Worm (Caenorhabditis elegans) whole organism, mixed stage, embryonic: ENCODE measurements around the gene pot-2.

Experiments used
- M03D4.4 ChIP-seq: sonication (generic microtip); optimal IDR thresholded peaks from 2 replicates; lab custom pipeline; 2017; ENCODE audit warnings: mild to moderate bottlenecking, missing genetic modification characterization, missing compliant biosample characterization
- bed-3 ChIP-seq: fragments of 200-800 bp; sonication (Bioruptor generic); optimal IDR thresholded peaks from 3 replicates; lab custom pipeline; 2018; ENCODE audit warnings: mild to moderate bottlenecking, missing genetic modification characterization, moderate library complexity, missing compliant biosample characterization
- blmp-1 ChIP-seq: fragments of 150-350 bp; optimal IDR thresholded peaks from 2 replicates; lab custom pipeline; 2014; ENCODE audit warnings: missing biosample characterization, missing genetic modification characterization
- ceh-83 ChIP-seq: fragments of 200-800 bp; sonication (Bioruptor generic); optimal IDR thresholded peaks from 2 replicates; lab custom pipeline; 2018; ENCODE audit warnings: mild to moderate bottlenecking, missing genetic modification characterization, missing compliant biosample characterization
- ces-1 ChIP-seq: fragments of 150-350 bp; optimal IDR thresholded peaks from 2 replicates; lab custom pipeline; 2014; ENCODE audit warnings: missing biosample characterization, missing genetic modification reagents, missing genetic modification characterization
- cnd-1 ChIP-seq: fragments of 200-800 bp; sonication (Bioruptor generic); optimal IDR thresholded peaks from 2 replicates; lab custom pipeline; 2018; ENCODE audit warnings: mild to moderate bottlenecking, missing genetic modification characterization, missing compliant biosample characterization
- drap-1 ChIP-seq: fragments of 200-800 bp; sonication (Bioruptor generic); optimal IDR thresholded peaks from 3 replicates; lab custom pipeline; 2018; ENCODE audit warnings: mild to moderate bottlenecking, missing genetic modification characterization, missing compliant biosample characterization
- elt-1 ChIP-seq: sonication (generic microtip); optimal IDR thresholded peaks from 2 replicates; lab custom pipeline; 2017; ENCODE audit warnings: missing genetic modification characterization, mild to moderate bottlenecking, missing compliant biosample characterization, antibody characterized with exemption, moderate library complexity, borderline replicate concordance; ENCODE audit not compliant: insufficient read depth
- elt-3 ChIP-seq: fragments of 150-350 bp; optimal IDR thresholded peaks from 2 replicates; lab custom pipeline; 2014; ENCODE audit warnings: missing biosample characterization, missing genetic modification characterization
- flh-1 ChIP-seq: fragments of 200-800 bp; sonication (Bioruptor generic); optimal IDR thresholded peaks from 2 replicates; lab custom pipeline; 2018; ENCODE audit warnings: mild to moderate bottlenecking, missing genetic modification characterization, moderate library complexity, missing compliant biosample characterization
- hlh-1 ChIP-seq: fragments of 150-350 bp; optimal IDR thresholded peaks from 2 replicates; lab custom pipeline; 2014; ENCODE audit warnings: missing biosample characterization, missing genetic modification reagents, missing genetic modification characterization
- lin-13 ChIP-seq: fragments of 150-350 bp; optimal IDR thresholded peaks from 2 replicates; lab custom pipeline; 2014; ENCODE audit warnings: missing biosample characterization, missing genetic modification characterization
- lin-32 ChIP-seq: fragments of 200-800 bp; sonication (Bioruptor generic); optimal IDR thresholded peaks from 2 replicates; lab custom pipeline; 2018; ENCODE audit warnings: mild to moderate bottlenecking, missing genetic modification characterization, missing compliant biosample characterization
- lsy-2 ChIP-seq: fragments of 150-350 bp; optimal IDR thresholded peaks from 2 replicates; lab custom pipeline; 2014; ENCODE audit warnings: missing biosample characterization, missing genetic modification characterization
- mab-5 ChIP-seq: fragments of 150-350 bp; optimal IDR thresholded peaks from 2 replicates; lab custom pipeline; 2014; ENCODE audit warnings: missing biosample characterization, missing genetic modification characterization
- mep-1 ChIP-seq: fragments of 150-350 bp; optimal IDR thresholded peaks from 2 replicates; lab custom pipeline; 2017; ENCODE audit warnings: missing biosample characterization, missing genetic modification reagents, missing genetic modification characterization, inconsistent platforms
- mls-2 ChIP-seq: sonication (generic microtip); optimal IDR thresholded peaks from 2 replicates; lab custom pipeline; 2016; ENCODE audit warnings: mild to moderate bottlenecking, missing genetic modification characterization, moderate library complexity, missing compliant biosample characterization
- nhr-12 ChIP-seq: fragments of 150-350 bp; optimal IDR thresholded peaks from 2 replicates; lab custom pipeline; 2014; ENCODE audit warnings: missing biosample characterization, missing genetic modification characterization
- nhr-2 ChIP-seq: fragments of 150-350 bp; optimal IDR thresholded peaks from 2 replicates; lab custom pipeline; 2014; ENCODE audit warnings: missing biosample characterization, missing genetic modification characterization
- nhr-237 ChIP-seq: fragments of 150-350 bp; optimal IDR thresholded peaks from 2 replicates; lab custom pipeline; 2014; ENCODE audit warnings: missing biosample characterization, missing genetic modification characterization
- nhr-28 ChIP-seq: fragments of 150-350 bp; optimal IDR thresholded peaks from 2 replicates; lab custom pipeline; 2014; ENCODE audit warnings: missing biosample characterization, missing genetic modification characterization
- nhr-76 ChIP-seq: sonication (generic microtip); optimal IDR thresholded peaks from 2 replicates; lab custom pipeline; 2017; ENCODE audit warnings: missing biosample characterization, missing genetic modification characterization
- pha-4 ChIP-seq: fragments of 150-350 bp; optimal IDR thresholded peaks from 2 replicates; lab custom pipeline; 2018; ENCODE audit warnings: missing biosample characterization, missing genetic modification reagents, missing genetic modification characterization
- sem-2 ChIP-seq: fragments of 200-800 bp; sonication (Bioruptor generic); optimal IDR thresholded peaks from 2 replicates; lab custom pipeline; 2018; ENCODE audit warnings: mild to moderate bottlenecking, missing genetic modification characterization, missing compliant biosample characterization
- sptf-1 ChIP-seq: sonication (generic microtip); optimal IDR thresholded peaks from 2 replicates; lab custom pipeline; 2017; ENCODE audit warnings: mild to moderate bottlenecking, missing genetic modification characterization, moderate library complexity, missing compliant biosample characterization
- tbx-8 ChIP-seq: fragments of 200-800 bp; sonication (Bioruptor generic); optimal IDR thresholded peaks from 2 replicates; lab custom pipeline; 2018; ENCODE audit warnings: mild to moderate bottlenecking, missing genetic modification characterization, moderate library complexity, missing compliant biosample characterization
- unc-39 ChIP-seq: fragments of 150-350 bp; optimal IDR thresholded peaks from 2 replicates; lab custom pipeline; 2014; ENCODE audit warnings: missing biosample characterization, missing genetic modification characterization
- unc-62 ChIP-seq: fragments of 150-350 bp; optimal IDR thresholded peaks from 2 replicates; lab custom pipeline; 2014; ENCODE audit warnings: missing biosample characterization, missing genetic modification reagents, missing genetic modification characterization
- zip-8 ChIP-seq: fragments of 150-350 bp; optimal IDR thresholded peaks from 2 replicates; lab custom pipeline; 2014; ENCODE audit warnings: missing biosample characterization, missing genetic modification characterization
- ztf-11 ChIP-seq: fragments of 150-350 bp; optimal IDR thresholded peaks from 2 replicates; lab custom pipeline; 2014; ENCODE audit warnings: missing biosample characterization, missing genetic modification characterization

The pot-2 gene

ce11 chrII:14523645-14524223 is at the start of gene pot-2:
pot-2 (plus strand) TSS chrII:14524173.
- TF ChIP-seq blmp-1 (tag; lab: Kevin White, UChicago): no peak
- TF ChIP-seq ztf-11 (tag; lab: Kevin White, UChicago): no peak
- TF ChIP-seq elt-1 (tag; lab: Kevin White, UChicago): no peak
- TF ChIP-seq flh-1 (GFP tag; lab: Kevin White, UChicago): no peak
- TF ChIP-seq nhr-237 (tag; lab: Kevin White, UChicago): no peak
- TF ChIP-seq nhr-12 (tag; lab: Kevin White, UChicago): no peak
- no peak for TF ChIP-seq drap-1
- TF ChIP-seq elt-3 (tag; lab: Kevin White, UChicago): no peak
- no peak for TF ChIP-seq mls-2 (tag; lab: Kevin White, UChicago)
- TF ChIP-seq sptf-1 (tag; lab: Kevin White, UChicago): no peak
- TF ChIP-seq nhr-28 (tag; lab: Kevin White, UChicago): no peak
- TF ChIP-seq nhr-76 (tag; lab: Kevin White, UChicago): no peak
- TF ChIP-seq zip-8 (tag; lab: Kevin White, UChicago): no peak
- no peak for TF ChIP-seq bed-3 (GFP tag; lab: Kevin White, UChicago)
- TF ChIP-seq pha-4: no peak
- no peak for TF ChIP-seq hlh-1 (tag; lab: Kevin White, UChicago)
- TF ChIP-seq, all 35 proteins: peak for 0

ce11 chrII:14474700-14475099 is 49.3 kb upstream of the pot-2 start:
- TF ChIP-seq nhr-76 (tag; lab: Kevin White, UChicago) (no peak), bed-3 (GFP tag; lab: Kevin White, UChicago) (no peak), lin-32 (no peak), zip-8 (tag; lab: Kevin White, UChicago) (no peak), flh-1 (GFP tag; lab: Kevin White, UChicago) (no peak), unc-39 (no peak), cnd-1 (tag; lab: Kevin White, UChicago) (peak; percentile 30), pha-4 (no peak), blmp-1 (tag; lab: Kevin White, UChicago) (no peak), lsy-2 (no peak), M03D4.4 (tag; lab: Kevin White, UChicago) (peak; percentile 20), tbx-8 (GFP tag; lab: Kevin White, UChicago) (no peak), nhr-2 (tag; lab: Kevin White, UChicago) (peak; percentile 6), elt-3 (tag; lab: Kevin White, UChicago) (no peak), ceh-83 (GFP tag; lab: Kevin White, UChicago) (peak; percentile 18), unc-62 (GFP tag; lab: Kevin White, UChicago) (no peak), hlh-1 (tag; lab: Kevin White, UChicago) (no peak), sem-2 (GFP tag; lab: Kevin White, UChicago) (no peak), nhr-237 (tag; lab: Kevin White, UChicago) (no peak), mls-2 (tag; lab: Kevin White, UChicago) (no peak), drap-1 (peak; percentile 10), nhr-12 (tag; lab: Kevin White, UChicago) (no peak)

ce11 chrII:14479583-14480245 is 44.3 kb upstream of the pot-2 start, which contains the start of gene C13B4.1:
C13B4.1 (minus strand) TSS chrII:14479633.
- TF ChIP-seq mab-5 (tag; lab: Kevin White, UChicago) (no peak), lsy-2 (no peak), nhr-2 (tag; lab: Kevin White, UChicago) (no peak), hlh-1 (tag; lab: Kevin White, UChicago) (no peak), lin-13 (no peak), mep-1 (tag; lab: Kevin White, UChicago) (peak; percentile 34), ces-1 (GFP tag; lab: Kevin White, UChicago) (no peak), cnd-1 (tag; lab: Kevin White, UChicago) (no peak)
- TF ChIP-seq, all 35 proteins: peak for 1

ce11 chrII:14480772-14481171 is 43.2 kb upstream of the pot-2 start:
- no peak for TF ChIP-seq lin-13
- TF ChIP-seq elt-1 (tag; lab: Kevin White, UChicago): no peak
- TF ChIP-seq sem-2 (GFP tag; lab: Kevin White, UChicago): no peak
- TF ChIP-seq zip-8 (tag; lab: Kevin White, UChicago): peak; percentile 38
- TF ChIP-seq mep-1 (tag; lab: Kevin White, UChicago): no peak
- TF ChIP-seq drap-1: no peak
- TF ChIP-seq hlh-1 (tag; lab: Kevin White, UChicago): no peak
- no peak for TF ChIP-seq ceh-83 (GFP tag; lab: Kevin White, UChicago)
- TF ChIP-seq unc-62 (GFP tag; lab: Kevin White, UChicago): peak; percentile 1
- TF ChIP-seq mab-5 (tag; lab: Kevin White, UChicago): no peak
- no peak for TF ChIP-seq ces-1 (GFP tag; lab: Kevin White, UChicago)
- TF ChIP-seq elt-3 (tag; lab: Kevin White, UChicago): no peak
